Worm (Caenorhabditis elegans): Measurements from ENCODE around the gene atrn-1.

Gene atrn-1

DNA sequence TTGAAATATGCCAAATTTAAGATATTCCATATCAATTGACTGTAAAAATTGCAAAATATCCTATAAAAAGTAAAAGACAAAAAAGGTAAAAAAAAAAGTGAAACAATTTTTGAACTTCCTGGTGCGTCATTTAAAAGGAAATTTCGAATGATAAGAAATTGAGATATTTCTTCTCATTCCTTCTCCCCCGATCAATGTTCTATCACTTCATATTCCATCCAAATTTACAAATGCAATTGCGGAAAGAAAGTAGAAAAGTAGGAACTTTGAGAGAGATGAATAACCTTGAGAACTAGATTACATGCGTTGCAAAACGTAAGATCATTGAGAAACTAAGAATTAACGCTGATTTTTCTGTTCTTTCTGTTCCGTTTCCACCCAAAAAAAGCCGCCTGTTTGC, 1.8 kb upstream of the atrn-1 start:
- TF ChIP-seq hmbx-1 (tag; optimal IDR thresholded peaks at IDR 0.05) = no peak
- TF ChIP-seq sea-1 (GFP tag; conservative IDR thresholded peaks at IDR 0.05) = no peak
- no peak for TF ChIP-seq F13C5.2 (tag; optimal IDR thresholded peaks at IDR 0.05)

DNA sequence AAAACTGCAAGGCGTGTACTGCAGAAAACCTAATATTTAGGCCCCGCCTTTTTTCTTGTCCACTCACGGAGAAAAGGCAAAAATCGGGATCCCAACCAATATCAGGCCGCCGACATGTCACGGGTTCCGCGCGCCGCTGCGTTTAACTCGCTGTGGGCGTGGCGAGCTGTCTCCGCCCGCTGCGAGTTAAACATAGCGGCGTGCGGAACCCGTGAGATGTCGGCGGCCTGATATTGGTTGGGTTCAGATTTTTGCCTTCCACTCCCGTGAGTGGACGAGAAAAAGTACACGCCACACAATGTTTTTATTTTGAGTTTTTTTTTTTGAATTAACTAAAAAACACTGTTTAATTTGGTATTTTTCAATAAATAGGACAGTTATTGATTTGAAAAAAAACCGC, 4.1 kb downstream of the atrn-1 start:
- TF ChIP-seq aly-1 (tag; optimal IDR thresholded peaks at IDR 0.05) (no peak), B0310.2 (tag; optimal IDR thresholded peaks at IDR 0.05) (no peak), hnd-1 (tag; optimal IDR thresholded peaks at IDR 0.05) (no peak), sea-1 (GFP tag; conservative IDR thresholded peaks at IDR 0.05) (no peak), pes-1 (GFP tag; IDR thresholded peaks at IDR 0.05) (no peak), scrt-1 (GFP tag; IDR thresholded peaks at IDR 0.05) (no peak), ets-7 (tag; optimal IDR thresholded peaks at IDR 0.05) (no peak), hmbx-1 (tag; optimal IDR thresholded peaks at IDR 0.05) (no peak), F13C5.2 (tag; optimal IDR thresholded peaks at IDR 0.05) (no peak), tbx-37 (GFP tag; conservative IDR thresholded peaks at IDR 0.05) (no peak), ceh-13 (GFP tag; optimal IDR thresholded peaks at IDR 0.05) (no peak), hmg-4 (GFP tag; optimal IDR thresholded peaks at IDR 0.05) (no peak), ama-1 (optimal IDR thresholded peaks at IDR 0.05) (no peak), tra-4 (tag; optimal IDR thresholded peaks at IDR 0.05) (no peak), flt-1 (GFP tag; IDR thresholded peaks at IDR 0.05) (no peak), ceh-36 (tag; optimal IDR thresholded peaks at IDR 0.05) (no peak), tbx-11 (GFP tag; IDR thresholded peaks at IDR 0.05) (no peak)

ce11 chrX:14717782-14718181, 6.4 kb downstream of the atrn-1 start:
- TF ChIP-seq ets-7 (tag; optimal IDR thresholded peaks at IDR 0.05) = no peak

DNA sequence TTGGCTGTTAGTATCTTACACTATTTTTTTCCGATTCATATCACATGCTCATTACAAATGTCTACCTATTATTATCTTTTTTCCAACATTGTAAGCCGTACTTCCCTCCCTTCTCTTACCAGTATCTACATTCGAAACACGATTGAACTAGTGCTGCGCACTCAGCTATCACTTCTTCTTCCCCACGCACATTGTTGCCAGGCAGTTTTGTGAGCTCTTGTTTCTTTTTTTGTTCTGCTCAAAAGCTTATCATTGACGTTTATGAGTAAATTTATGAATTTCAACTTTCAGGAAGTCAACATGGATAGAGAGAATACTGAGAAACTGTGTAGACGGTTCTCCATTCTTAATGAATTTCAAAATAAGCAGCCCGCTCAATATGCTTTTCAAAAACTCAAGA, 9.7 kb downstream of the atrn-1 start, which contains the start of gene F33C8.2:
Gene F33C8.2, plus strand, starts transcription at position 301 of the 400 bp plus-strand sequence.
- TF ChIP-seq pes-1 (GFP tag; IDR thresholded peaks at IDR 0.05) = no peak
- no peak for TF ChIP-seq ets-7 (tag; optimal IDR thresholded peaks at IDR 0.05)
- no peak for TF ChIP-seq hmg-4 (GFP tag; optimal IDR thresholded peaks at IDR 0.05)
- TF ChIP-seq tbx-37 (GFP tag; conservative IDR thresholded peaks at IDR 0.05) = no peak
- no peak for TF ChIP-seq aly-1 (tag; optimal IDR thresholded peaks at IDR 0.05)
- TF ChIP-seq ama-1 (optimal IDR thresholded peaks at IDR 0.05) = no peak
- TF ChIP-seq tbx-11 (GFP tag; IDR thresholded peaks at IDR 0.05) = no peak
- TF ChIP-seq hmbx-1 (tag; optimal IDR thresholded peaks at IDR 0.05) = no peak
- TF ChIP-seq sea-1 (GFP tag; conservative IDR thresholded peaks at IDR 0.05) = no peak
- no peak for TF ChIP-seq flt-1 (GFP tag; IDR thresholded peaks at IDR 0.05)
- no peak for TF ChIP-seq B0310.2 (tag; optimal IDR thresholded peaks at IDR 0.05)
- TF ChIP-seq scrt-1 (GFP tag; IDR thresholded peaks at IDR 0.05) = no peak

ce11 chrX:14724935-14725334, 13.6 kb downstream of the atrn-1 start:
- TF ChIP-seq ceh-36 (tag; optimal IDR thresholded peaks at IDR 0.05) = no peak
- TF ChIP-seq hnd-1 (tag; optimal IDR thresholded peaks at IDR 0.05) = no peak
- no peak for TF ChIP-seq ceh-13 (GFP tag; optimal IDR thresholded peaks at IDR 0.05)
- TF ChIP-seq hmg-4 (GFP tag; optimal IDR thresholded peaks at IDR 0.05) = no peak
- TF ChIP-seq hmbx-1 (tag; optimal IDR thresholded peaks at IDR 0.05) = no peak
- no peak for TF ChIP-seq tbx-11 (GFP tag; IDR thresholded peaks at IDR 0.05)

DNA sequence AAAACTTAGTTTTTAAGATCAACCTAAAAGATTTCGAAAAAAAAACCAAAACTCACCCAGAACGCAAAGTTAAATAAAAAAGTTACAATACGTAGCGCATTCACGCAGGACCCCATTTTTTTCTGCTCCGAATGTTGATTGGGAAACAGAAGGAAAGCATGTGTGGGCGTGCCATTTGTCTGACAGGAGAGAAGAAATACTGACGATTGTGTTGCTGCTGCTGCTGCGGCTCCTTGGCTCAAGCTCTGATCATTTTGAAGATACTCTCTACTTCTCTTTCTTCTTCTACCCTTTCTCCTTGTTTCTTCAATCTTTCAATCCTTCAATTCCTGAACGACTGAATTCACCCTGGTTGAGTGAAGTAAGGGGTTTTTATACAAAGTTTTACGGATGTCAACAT, 17.9 kb downstream of the atrn-1 start, which contains the start of gene tsp-8:
Gene tsp-8, minus strand, starts transcription at position 185 of the 400 bp plus-strand sequence.
- TF ChIP-seq aly-1 (tag; optimal IDR thresholded peaks at IDR 0.05) (no peak), B0310.2 (tag; optimal IDR thresholded peaks at IDR 0.05) (no peak), flt-1 (GFP tag; IDR thresholded peaks at IDR 0.05) (no peak), ets-7 (tag; optimal IDR thresholded peaks at IDR 0.05) (no peak), sea-1 (GFP tag; conservative IDR thresholded peaks at IDR 0.05) (no peak)

ce11 chrX:14731828-14732331, 20.5 kb downstream of the atrn-1 start, which contains the start of gene F33C8.4:
F33C8.4 (plus strand) TSS chrX:14732281.
- no peak for TF ChIP-seq flt-1 (GFP tag; IDR thresholded peaks at IDR 0.05)
- TF ChIP-seq hnd-1 (tag; optimal IDR thresholded peaks at IDR 0.05) = no peak
- no peak for TF ChIP-seq tbx-11 (GFP tag; IDR thresholded peaks at IDR 0.05)
- TF ChIP-seq ceh-13 (GFP tag; optimal IDR thresholded peaks at IDR 0.05) = no peak
- no peak for TF ChIP-seq aly-1 (tag; optimal IDR thresholded peaks at IDR 0.05)
- TF ChIP-seq ceh-36 (tag; optimal IDR thresholded peaks at IDR 0.05) = no peak
- TF ChIP-seq pes-1 (GFP tag; IDR thresholded peaks at IDR 0.05) = no peak
- no peak for TF ChIP-seq sea-1 (GFP tag; conservative IDR thresholded peaks at IDR 0.05)
- no peak for TF ChIP-seq hmbx-1 (tag; optimal IDR thresholded peaks at IDR 0.05)
- TF ChIP-seq ets-7 (tag; optimal IDR thresholded peaks at IDR 0.05) = no peak
- TF ChIP-seq hmg-4 (GFP tag; optimal IDR thresholded peaks at IDR 0.05) = no peak
- TF ChIP-seq B0310.2 (tag; optimal IDR thresholded peaks at IDR 0.05) = no peak
- no peak for TF ChIP-seq scrt-1 (GFP tag; IDR thresholded peaks at IDR 0.05)
- TF ChIP-seq ama-1 (optimal IDR thresholded peaks at IDR 0.05) = no peak
- no peak for TF ChIP-seq F13C5.2 (tag; optimal IDR thresholded peaks at IDR 0.05)
- no peak for TF ChIP-seq tra-4 (tag; optimal IDR thresholded peaks at IDR 0.05)
- TF ChIP-seq tbx-37 (GFP tag; conservative IDR thresholded peaks at IDR 0.05) = no peak

- TF ChIP-seq ceh-13 (GFP tag; optimal IDR thresholded peaks at IDR 0.05) (no peak), tbx-37 (GFP tag; conservative IDR thresholded peaks at IDR 0.05) (no peak), pes-1 (GFP tag; IDR thresholded peaks at IDR 0.05) (no peak), hmbx-1 (tag; optimal IDR thresholded peaks at IDR 0.05) (no peak), tbx-11 (GFP tag; IDR thresholded peaks at IDR 0.05) (no peak), ceh-36 (tag; optimal IDR thresholded peaks at IDR 0.05) (no peak), sea-1 (GFP tag; conservative IDR thresholded peaks at IDR 0.05) (no peak), tra-4 (tag; optimal IDR thresholded peaks at IDR 0.05) (no peak), scrt-1 (GFP tag; IDR thresholded peaks at IDR 0.05) (no peak), F13C5.2 (tag; optimal IDR thresholded peaks at IDR 0.05) (no peak)
Measured at ce11 chrX:14736220-14736619, 24.8 kb downstream of the atrn-1 start.

Data from whole organism, early embryonic.